Fruit fly (Drosophila melanogaster) whole organism, prepupa: ENCODE data around the gene RpL8.

ENCODE experiments used
- Blimp-1 ChIP-seq: fragments of 200-800 bp; sonication (Bioruptor generic); optimal IDR thresholded peaks from 3 replicates; lab custom pipeline; 2017; ENCODE audit warnings: missing biosample characterization, missing genetic modification characterization, mild to moderate bottlenecking, moderate library complexity, missing genetic modification reagents
- CG10631 ChIP-seq: fragments of 200-800 bp; sonication (Bioruptor generic); optimal IDR thresholded peaks from 2 replicates; lab custom pipeline; 2016; ENCODE audit warnings: missing biosample characterization, missing genetic modification characterization
- CG10669 ChIP-seq: fragments of 200-800 bp; sonication (Bioruptor generic); optimal IDR thresholded peaks from 3 replicates; lab custom pipeline; 2018; ENCODE audit warnings: missing biosample characterization, mild to moderate bottlenecking, missing genetic modification characterization, moderate library complexity
- CG11294 ChIP-seq: fragments of 200-800 bp; sonication (Bioruptor generic); IDR thresholded peaks from 2 replicates; pipeline ENCODE4 v1.3.6; 2022; ENCODE audit warnings: missing biosample characterization, missing genetic modification characterization
- CG11762 ChIP-seq: fragments of 200-800 bp; sonication (Bioruptor generic); optimal IDR thresholded peaks from 3 replicates; lab custom pipeline; 2016; ENCODE audit warnings: missing biosample characterization, missing genetic modification characterization; ENCODE audit not compliant: insufficient read depth
- CG11902 ChIP-seq: fragments of 200-800 bp; sonication (Bioruptor generic); optimal IDR thresholded peaks from 3 replicates; lab custom pipeline; 2016; ENCODE audit warnings: missing biosample characterization, missing genetic modification characterization
- CG15336 ChIP-seq: fragments of 200-800 bp; sonication (Bioruptor generic); IDR thresholded peaks from 2 replicates; pipeline ENCODE4 v1.3.6; 2022; ENCODE audit warnings: missing biosample characterization, missing genetic modification characterization
- CG1621 ChIP-seq: fragments of 200-800 bp; sonication (Bioruptor generic); optimal IDR thresholded peaks from 3 replicates; lab custom pipeline; 2018; ENCODE audit warnings: missing biosample characterization, mild to moderate bottlenecking, missing genetic modification characterization
- CG3032 ChIP-seq: fragments of 200-800 bp; optimal IDR thresholded peaks from 2 replicates; lab custom pipeline; 2019; ENCODE audit warnings: missing biosample characterization, mild to moderate bottlenecking, missing genetic modification characterization, moderate library complexity
- CG31627 ChIP-seq: fragments of 200-800 bp; sonication (Bioruptor generic); optimal IDR thresholded peaks from 3 replicates; lab custom pipeline; 2016; ENCODE audit warnings: missing biosample characterization, missing genetic modification characterization
- CG32006 ChIP-seq: fragments of 200-800 bp; sonication (Bioruptor generic); optimal IDR thresholded peaks from 3 replicates; lab custom pipeline; 2017; ENCODE audit warnings: missing biosample characterization, mild to moderate bottlenecking, missing genetic modification characterization
- CG34406 ChIP-seq: fragments of 200-800 bp; sonication (Bioruptor generic); optimal IDR thresholded peaks from 3 replicates; lab custom pipeline; 2016; ENCODE audit warnings: missing biosample characterization, missing genetic modification characterization
- CG4318 ChIP-seq: fragments of 200-800 bp; sonication (Bioruptor generic); optimal IDR thresholded peaks from 3 replicates; lab custom pipeline; 2017; ENCODE audit warnings: missing biosample characterization, mild to moderate bottlenecking, missing genetic modification characterization
- CG6163 ChIP-seq: fragments of 200-800 bp; sonication (Bioruptor generic); IDR thresholded peaks from 3 replicates; pipeline ENCODE4 v1.3.6; 2022; ENCODE audit warnings: missing biosample characterization, missing genetic modification characterization
- CG6276 ChIP-seq: fragments of 200-800 bp; sonication (Bioruptor generic); optimal IDR thresholded peaks from 2 replicates; lab custom pipeline; 2017; ENCODE audit warnings: missing biosample characterization, mild to moderate bottlenecking, missing genetic modification characterization
- CG6792 ChIP-seq: fragments of 200-800 bp; sonication (Bioruptor generic); optimal IDR thresholded peaks from 3 replicates; lab custom pipeline; 2016; ENCODE audit warnings: missing biosample characterization, missing genetic modification characterization
- CG6808 ChIP-seq: fragments of 200-800 bp; sonication (Bioruptor generic); optimal IDR thresholded peaks from 3 replicates; lab custom pipeline; 2017; ENCODE audit warnings: missing biosample characterization, missing genetic modification characterization, mild to moderate bottlenecking, moderate library complexity, missing genetic modification reagents
- CG6854 ChIP-seq: fragments of 200-800 bp; sonication (Bioruptor generic); optimal IDR thresholded peaks from 2 replicates; lab custom pipeline; 2017; ENCODE audit warnings: missing biosample characterization, mild to moderate bottlenecking, missing genetic modification characterization
- CG7368 ChIP-seq: fragments of 200-800 bp; sonication (Bioruptor generic); optimal IDR thresholded peaks from 3 replicates; lab custom pipeline; 2016; ENCODE audit warnings: missing biosample characterization, missing genetic modification characterization
- CG8119 ChIP-seq: fragments of 200-800 bp; sonication (Bioruptor generic); IDR thresholded peaks from 3 replicates; pipeline ENCODE4 v1.3.6; 2022; ENCODE audit warnings: missing biosample characterization, missing genetic modification characterization
- CG8319 ChIP-seq: fragments of 200-800 bp; sonication (Bioruptor generic); optimal IDR thresholded peaks from 3 replicates; lab custom pipeline; 2016; ENCODE audit warnings: missing biosample characterization, missing genetic modification characterization
- CG8632 ChIP-seq: fragments of 200-800 bp; sonication (Bioruptor generic); optimal IDR thresholded peaks from 3 replicates; lab custom pipeline; 2016; ENCODE audit warnings: missing biosample characterization, missing genetic modification characterization
- CG9139 ChIP-seq: fragments of 200-800 bp; sonication (Bioruptor generic); optimal IDR thresholded peaks from 3 replicates; lab custom pipeline; 2017; ENCODE audit warnings: missing biosample characterization, mild to moderate bottlenecking, missing genetic modification characterization
- Eip78C ChIP-seq: fragments of 200-800 bp; sonication (Bioruptor generic); peaks from one replicate; lab custom pipeline; 2016; ENCODE audit warnings: missing biosample characterization, missing genetic modification characterization
- Ets21C ChIP-seq: fragments of 200-800 bp; sonication (Bioruptor generic); optimal IDR thresholded peaks from 3 replicates; lab custom pipeline; 2016; ENCODE audit warnings: missing biosample characterization, missing genetic modification characterization
- Ets96B ChIP-seq: fragments of 200-800 bp; optimal IDR thresholded peaks from 2 replicates; lab custom pipeline; 2019; ENCODE audit warnings: missing biosample characterization, mild to moderate bottlenecking, missing genetic modification characterization, moderate library complexity
- Gug ChIP-seq: fragments of 200-800 bp; sonication (Bioruptor generic); IDR thresholded peaks from 2 replicates; pipeline ENCODE4 v1.3.6; 2022; ENCODE audit warnings: missing biosample characterization, missing genetic modification characterization
- Hr38 ChIP-seq: sonication (Bioruptor generic); optimal IDR thresholded peaks from 2 replicates; lab custom pipeline; 2016; ENCODE audit warnings: missing biosample characterization, missing genetic modification characterization
- Hr39 ChIP-seq: fragments of 200-800 bp; sonication (Bioruptor generic); optimal IDR thresholded peaks from 2 replicates; lab custom pipeline; 2016; ENCODE audit warnings: missing biosample characterization, missing genetic modification characterization
- Hr4 ChIP-seq: fragments of 200-800 bp; sonication (Bioruptor generic); optimal IDR thresholded peaks from 3 replicates; lab custom pipeline; 2016; ENCODE audit warnings: missing biosample characterization, missing genetic modification characterization
- Lpt ChIP-seq: fragments of 200-800 bp; sonication (Bioruptor generic); optimal IDR thresholded peaks from 3 replicates; lab custom pipeline; 2016; ENCODE audit warnings: missing biosample characterization, missing genetic modification characterization
- Met ChIP-seq: fragments of 200-800 bp; sonication (Bioruptor generic); optimal IDR thresholded peaks from 3 replicates; lab custom pipeline; 2016; ENCODE audit warnings: missing biosample characterization, missing genetic modification characterization
- OdsH ChIP-seq: fragments of 200-800 bp; sonication (Bioruptor generic); optimal IDR thresholded peaks from 3 replicates; lab custom pipeline; 2016; ENCODE audit warnings: missing biosample characterization, missing genetic modification characterization
- Smox ChIP-seq: fragments of 200-800 bp; sonication (Bioruptor generic); optimal IDR thresholded peaks from 3 replicates; lab custom pipeline; 2016; ENCODE audit warnings: missing biosample characterization, missing genetic modification characterization
- Sox102F ChIP-seq: fragments of 200-800 bp; sonication (Bioruptor generic); optimal IDR thresholded peaks from 2 replicates; lab custom pipeline; 2016; ENCODE audit warnings: missing biosample characterization, mild to moderate bottlenecking, missing genetic modification characterization
- Sox14 ChIP-seq: fragments of 200-800 bp; sonication (Bioruptor generic); optimal IDR thresholded peaks from 3 replicates; lab custom pipeline; 2016; ENCODE audit warnings: missing biosample characterization, missing genetic modification characterization
- acj6 ChIP-seq: fragments of 200-800 bp; sonication (Bioruptor generic); optimal IDR thresholded peaks from 3 replicates; lab custom pipeline; 2016; ENCODE audit warnings: missing biosample characterization, missing genetic modification characterization
- cyc ChIP-seq: fragments of 200-800 bp; sonication (Bioruptor generic); optimal IDR thresholded peaks from 3 replicates; lab custom pipeline; 2016; ENCODE audit warnings: missing biosample characterization, missing genetic modification characterization
- dac ChIP-seq: fragments of 200-800 bp; sonication (Bioruptor generic); optimal IDR thresholded peaks from 2 replicates; lab custom pipeline; 2017; ENCODE audit warnings: missing biosample characterization, mild to moderate bottlenecking, missing genetic modification characterization
- dsx ChIP-seq: fragments of 200-800 bp; optimal IDR thresholded peaks from 3 replicates; lab custom pipeline; 2019; ENCODE audit warnings: missing biosample characterization, mild to moderate bottlenecking, missing genetic modification characterization, moderate library complexity; ENCODE audit not compliant: poor library complexity, severe bottlenecking
- eg ChIP-seq: fragments of 200-800 bp; sonication (Bioruptor generic); IDR thresholded peaks from 3 replicates; pipeline ENCODE4 v1.3.6; 2022; ENCODE audit warnings: missing biosample characterization, missing genetic modification characterization
- esn ChIP-seq: fragments of 200-800 bp; sonication (Bioruptor generic); optimal IDR thresholded peaks from 2 replicates; lab custom pipeline; 2016; ENCODE audit warnings: missing biosample characterization, mild to moderate bottlenecking, missing genetic modification characterization, moderate library complexity
- fd59A ChIP-seq: fragments of 200-800 bp; sonication (Bioruptor generic); optimal IDR thresholded peaks from 2 replicates; lab custom pipeline; 2017; ENCODE audit warnings: missing biosample characterization, mild to moderate bottlenecking, missing genetic modification characterization, missing genetic modification reagents
- fd85E ChIP-seq: fragments of 200-800 bp; sonication (Bioruptor generic); optimal IDR thresholded peaks from 3 replicates; lab custom pipeline; 2016; ENCODE audit warnings: missing biosample characterization, missing genetic modification characterization
- fkh ChIP-seq: fragments of 200-800 bp; sonication (Bioruptor generic); optimal IDR thresholded peaks from 3 replicates; lab custom pipeline; 2017; ENCODE audit warnings: missing biosample characterization, mild to moderate bottlenecking, missing genetic modification characterization, moderate library complexity
- net ChIP-seq: fragments of 200-800 bp; sonication (Bioruptor generic); optimal IDR thresholded peaks from 3 replicates; lab custom pipeline; 2016; ENCODE audit warnings: missing biosample characterization, missing genetic modification characterization
- pdm3 ChIP-seq: fragments of 200-800 bp; sonication (Bioruptor generic); optimal IDR thresholded peaks from 3 replicates; lab custom pipeline; 2016; ENCODE audit warnings: missing biosample characterization, missing genetic modification characterization
- salr ChIP-seq, 2 experiments: fragments of 200-800 bp; sonication (Bioruptor generic); optimal IDR thresholded peaks; 3 replicates each; lab custom pipeline; 2016 to 2018; ENCODE audit warnings: missing biosample characterization in 2 of 2, missing genetic modification characterization in 2 of 2, mild to moderate bottlenecking in 1 of 2
- spab ChIP-seq: fragments of 200-800 bp; sonication (Bioruptor generic); optimal IDR thresholded peaks from 2 replicates; lab custom pipeline; 2017; ENCODE audit warnings: missing biosample characterization, mild to moderate bottlenecking, missing genetic modification characterization, missing genetic modification reagents
- ss ChIP-seq, 2 experiments: fragments of 200-800 bp; sonication (Bioruptor generic); optimal IDR thresholded peaks; 2 replicates in 1 of 2; 3 replicates in 1 of 2; lab custom pipeline; 2017 to 2018; ENCODE audit warnings: mild to moderate bottlenecking in 2 of 2, missing biosample characterization in 2 of 2, missing genetic modification characterization in 2 of 2, moderate library complexity in 1 of 2
- svp ChIP-seq: fragments of 200-800 bp; sonication (Bioruptor generic); peaks from one replicate; lab custom pipeline; 2016; ENCODE audit warnings: missing biosample characterization, missing genetic modification characterization
- topi ChIP-seq: fragments of 200-800 bp; sonication (Bioruptor generic); optimal IDR thresholded peaks from 3 replicates; lab custom pipeline; 2016; ENCODE audit warnings: missing biosample characterization, missing genetic modification characterization
- vri ChIP-seq: fragments of 200-800 bp; sonication (Bioruptor generic); optimal IDR thresholded peaks from 3 replicates; lab custom pipeline; 2016; ENCODE audit warnings: missing biosample characterization, mild to moderate bottlenecking, missing genetic modification characterization

RpL8 gene

DNA sequence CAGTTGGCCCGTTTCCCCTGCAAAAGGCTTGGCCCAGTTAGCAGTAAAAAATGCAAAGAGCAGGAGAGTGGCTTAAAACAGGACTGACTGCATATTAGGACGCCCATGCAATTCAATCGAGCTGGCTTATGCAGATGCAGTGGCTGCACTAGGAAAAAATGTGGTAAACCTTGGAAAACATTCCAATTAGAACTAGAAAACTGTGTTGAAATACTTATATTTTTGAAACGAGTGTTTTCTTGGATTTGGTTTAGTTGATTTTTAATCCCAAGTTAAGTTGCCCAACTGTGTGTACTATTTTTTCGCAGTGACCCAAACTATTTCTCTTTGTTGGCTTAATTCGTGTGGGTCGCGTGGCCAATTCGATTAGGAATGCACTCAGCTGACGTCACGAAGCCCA is 5.0 kb upstream of the RpL8 start:
- TF ChIP-seq eg (peak; percentile 93), CG11902 (GFP tag; lab: Kevin White, UChicago) (no peak), CG6854 (GFP tag; lab: Kevin White, UChicago) (no peak), CG6792 (GFP tag; lab: Kevin White, UChicago) (no peak), cyc (GFP tag; lab: Kevin White, UChicago) (no peak), Hr39 (GFP tag; lab: Kevin White, UChicago) (no peak), CG6808 (GFP tag; lab: Kevin White, UChicago) (no peak), salr (GFP tag; optimal IDR thresholded peaks at IDR 0.05; lab: Kevin White, UChicago) (no peak), CG1621 (tag; lab: Kevin White, UChicago) (no peak), Eip78C (peak; percentile 80), Gug (GFP tag; lab: Robert Waterston, UW) (peak; percentile 72), Sox14 (GFP tag; lab: Kevin White, UChicago) (no peak), spab (GFP tag; lab: Kevin White, UChicago) (peak; percentile 15), Sox102F (no peak), CG31627 (no peak), vri (GFP tag; lab: Kevin White, UChicago) (no peak), svp (GFP tag; lab: Kevin White, UChicago) (no peak), CG7368 (no peak), pdm3 (peak; percentile 29), CG6276 (GFP tag; lab: Kevin White, UChicago) (peak; percentile 79), CG15336 (GFP tag; lab: Robert Waterston, UW) (peak; percentile 84), CG3032 (no peak), Hr38 (GFP tag; lab: Kevin White, UChicago) (no peak), topi (GFP tag; lab: Kevin White, UChicago) (no peak), CG4318 (no peak), dsx (GFP tag; lab: Kevin White, UChicago) (no peak), Hr4 (peak; percentile 74), CG10669 (GFP tag; lab: Kevin White, UChicago) (no peak), CG9139 (GFP tag; lab: Kevin White, UChicago) (no peak), Lpt (no peak), fd59A (GFP tag; lab: Kevin White, UChicago) (peak; percentile 6), CG34406 (GFP tag; lab: Kevin White, UChicago) (no peak), CG8632 (no peak), Blimp-1 (GFP tag; lab: Kevin White, UChicago) (no peak), CG10631 (no peak), fkh (no peak), Met (GFP tag; lab: Kevin White, UChicago) (no peak), net (no peak), dac (GFP tag; lab: Kevin White, UChicago) (peak; percentile 41), Ets96B (peak; percentile 64), CG32006 (GFP tag; lab: Kevin White, UChicago) (peak; percentile 71), CG8119 (GFP tag; lab: Robert Waterston, UW) (peak; percentile 81), CG11294 (GFP tag; lab: Robert Waterston, UW) (peak; percentile 74), OdsH (GFP tag; lab: Kevin White, UChicago) (peak; percentile 40), CG6163 (GFP tag; lab: Robert Waterston, UW) (peak; percentile 82), esn (GFP tag; lab: Kevin White, UChicago) (no peak), Ets21C (no peak), ss (GFP tag; optimal IDR thresholded peaks at IDR 0.05; lab: Kevin White, UChicago) (no peak), acj6 (no peak), CG8319 (GFP tag; lab: Kevin White, UChicago) (no peak), fd85E (GFP tag; lab: Kevin White, UChicago) (no peak), Smox (no peak), CG11762 (GFP tag; lab: Kevin White, UChicago) (peak; percentile 18)
